Worm (Caenorhabditis elegans) whole organism, L2 larva: Measurements from ENCODE around the gene tbb-1.

Experiments
- C34F6.9 ChIP-seq: fragments of 150-350 bp; optimal IDR thresholded peaks from 2 replicates; lab custom pipeline; 2014; ENCODE audit warnings: missing biosample characterization, missing genetic modification characterization
- F13H6.1 ChIP-seq: sonication (generic microtip); optimal IDR thresholded peaks from 2 replicates; lab custom pipeline; 2016; ENCODE audit warnings: missing genetic modification characterization, missing compliant biosample characterization
- R02D3.7 ChIP-seq: fragments of 150-350 bp; optimal IDR thresholded peaks from 2 replicates; lab custom pipeline; 2014; ENCODE audit warnings: missing biosample characterization, missing genetic modification characterization
- Y55F3AM.14 ChIP-seq: fragments of 200-800 bp; sonication (Bioruptor generic); optimal IDR thresholded peaks from 2 replicates; lab custom pipeline; 2018; ENCODE audit warnings: mild to moderate bottlenecking, missing genetic modification characterization, missing compliant biosample characterization
- ZK546.5 ChIP-seq: sonication (generic microtip); optimal IDR thresholded peaks from 2 replicates; lab custom pipeline; 2017; ENCODE audit warnings: missing biosample characterization, missing genetic modification characterization
- alr-1 ChIP-seq: fragments of 150-350 bp; optimal IDR thresholded peaks from 2 replicates; lab custom pipeline; 2014; ENCODE audit warnings: missing biosample characterization, missing genetic modification characterization
- aly-2 ChIP-seq: fragments of 150-350 bp; optimal IDR thresholded peaks from 2 replicates; lab custom pipeline; 2014; ENCODE audit warnings: missing biosample characterization, missing genetic modification characterization
- ama-1 ChIP-seq: fragments of 150-350 bp; optimal IDR thresholded peaks from 2 replicates; lab custom pipeline; 2018; ENCODE audit warnings: inconsistent platforms
- blmp-1 ChIP-seq: sonication (generic microtip); optimal IDR thresholded peaks from 2 replicates; lab custom pipeline; 2017; ENCODE audit warnings: missing genetic modification characterization, mild to moderate bottlenecking, missing compliant biosample characterization, antibody characterized with exemption, moderate library complexity; ENCODE audit not compliant: insufficient read depth
- ceh-16 ChIP-seq: fragments of 150-350 bp; optimal IDR thresholded peaks from 2 replicates; lab custom pipeline; 2014; ENCODE audit warnings: missing biosample characterization, missing genetic modification characterization
- ceh-82 ChIP-seq: fragments of 150-350 bp; optimal IDR thresholded peaks from 2 replicates; lab custom pipeline; 2014; ENCODE audit warnings: missing biosample characterization, missing genetic modification characterization
- crh-2 ChIP-seq: sonication (generic microtip); optimal IDR thresholded peaks from 2 replicates; lab custom pipeline; 2017; ENCODE audit warnings: missing biosample characterization, missing genetic modification characterization
- dmd-4 ChIP-seq: sonication (generic microtip); optimal IDR thresholded peaks from 2 replicates; lab custom pipeline; 2017; ENCODE audit warnings: missing biosample characterization, missing genetic modification characterization
- egl-27 ChIP-seq: sonication (generic microtip); optimal IDR thresholded peaks from 3 replicates; lab custom pipeline; 2017; ENCODE audit warnings: missing biosample characterization, missing genetic modification reagents, missing genetic modification characterization
- elt-1 ChIP-seq: fragments of 150-350 bp; optimal IDR thresholded peaks from 2 replicates; lab custom pipeline; 2014; ENCODE audit warnings: missing biosample characterization, missing genetic modification characterization
- elt-3 ChIP-seq: sonication (generic microtip); optimal IDR thresholded peaks from 2 replicates; lab custom pipeline; 2017; ENCODE audit warnings: missing biosample characterization, missing genetic modification characterization
- fos-1 ChIP-seq: fragments of 150-350 bp; optimal IDR thresholded peaks from 2 replicates; lab custom pipeline; 2014; ENCODE audit warnings: missing biosample characterization, missing genetic modification characterization
- gmeb-1 ChIP-seq: fragments of 150-350 bp; optimal IDR thresholded peaks from 2 replicates; lab custom pipeline; 2014; ENCODE audit warnings: missing biosample characterization, missing genetic modification characterization
- lin-11 ChIP-seq: fragments of 150-350 bp; sonication (generic microtip); optimal IDR thresholded peaks from 2 replicates; lab custom pipeline; 2014; ENCODE audit warnings: missing biosample characterization, missing genetic modification characterization, inconsistent platforms, mixed read lengths
- lin-13 ChIP-seq: fragments of 150-350 bp; optimal IDR thresholded peaks from 2 replicates; lab custom pipeline; 2014; ENCODE audit warnings: missing biosample characterization, missing genetic modification reagents, missing genetic modification characterization
- lin-39 ChIP-seq: fragments of 150-350 bp; optimal IDR thresholded peaks from 2 replicates; lab custom pipeline; 2014; ENCODE audit warnings: missing biosample characterization, missing genetic modification reagents, missing genetic modification characterization
- lsy-2 ChIP-seq, 2 experiments: fragments of 150-350 bp in 1 of 2; sonication (generic microtip) in 1 of 2; optimal IDR thresholded peaks; 2 replicates each; lab custom pipeline; 2014 to 2017; ENCODE audit warnings: missing biosample characterization in 2 of 2, missing genetic modification characterization in 2 of 2
- mab-5 ChIP-seq: fragments of 150-350 bp; optimal IDR thresholded peaks from 2 replicates; lab custom pipeline; 2014; ENCODE audit warnings: missing biosample characterization, missing genetic modification characterization
- mbf-1 ChIP-seq: sonication (generic microtip); optimal IDR thresholded peaks from 2 replicates; lab custom pipeline; 2017; ENCODE audit warnings: missing biosample characterization, missing genetic modification characterization
- mdl-1 ChIP-seq, 2 experiments: fragments of 150-350 bp in 1 of 2; sonication (generic microtip) in 1 of 2; optimal IDR thresholded peaks; 2 replicates each; lab custom pipeline; 2017; ENCODE audit warnings: missing biosample characterization in 2 of 2, missing genetic modification characterization in 2 of 2
- nhr-10 ChIP-seq: sonication (generic microtip); optimal IDR thresholded peaks from 2 replicates; lab custom pipeline; 2017; ENCODE audit warnings: missing biosample characterization, missing genetic modification characterization
- nhr-11 ChIP-seq: fragments of 150-350 bp; optimal IDR thresholded peaks from 2 replicates; lab custom pipeline; 2014; ENCODE audit warnings: missing biosample characterization, missing genetic modification characterization
- nhr-12 ChIP-seq: fragments of 150-350 bp; optimal IDR thresholded peaks from 2 replicates; lab custom pipeline; 2014; ENCODE audit warnings: missing biosample characterization, missing genetic modification characterization
- nhr-129 ChIP-seq: fragments of 150-350 bp; optimal IDR thresholded peaks from 2 replicates; lab custom pipeline; 2014; ENCODE audit warnings: missing biosample characterization, missing genetic modification characterization
- nhr-21 ChIP-seq: fragments of 150-350 bp; optimal IDR thresholded peaks from 2 replicates; lab custom pipeline; 2014; ENCODE audit warnings: missing biosample characterization, missing genetic modification characterization
- nhr-23 ChIP-seq: fragments of 150-350 bp; optimal IDR thresholded peaks from 2 replicates; lab custom pipeline; 2014; ENCODE audit warnings: missing biosample characterization, missing genetic modification reagents, missing genetic modification characterization
- nhr-237 ChIP-seq: fragments of 150-350 bp; optimal IDR thresholded peaks from 2 replicates; lab custom pipeline; 2014; ENCODE audit warnings: missing biosample characterization, missing genetic modification characterization
- nhr-25 ChIP-seq: fragments of 150-350 bp; sonication (generic microtip); optimal IDR thresholded peaks from 3 replicates; lab custom pipeline; 2014; ENCODE audit warnings: missing biosample characterization, missing genetic modification characterization
- nhr-6 ChIP-seq: fragments of 150-350 bp; optimal IDR thresholded peaks from 2 replicates; lab custom pipeline; 2014; ENCODE audit warnings: missing biosample characterization, missing genetic modification characterization
- nhr-77 ChIP-seq: fragments of 150-350 bp; optimal IDR thresholded peaks from 2 replicates; lab custom pipeline; 2014; ENCODE audit warnings: missing biosample characterization, missing genetic modification characterization
- peb-1 ChIP-seq: fragments of 150-350 bp; optimal IDR thresholded peaks from 2 replicates; lab custom pipeline; 2014; ENCODE audit warnings: missing biosample characterization, missing genetic modification characterization
- sem-4 ChIP-seq: fragments of 150-350 bp; optimal IDR thresholded peaks from 2 replicates; lab custom pipeline; 2014; ENCODE audit warnings: missing biosample characterization, missing genetic modification reagents, missing genetic modification characterization
- skn-1 ChIP-seq: sonication (generic microtip); optimal IDR thresholded peaks from 2 replicates; lab custom pipeline; 2017; ENCODE audit warnings: missing biosample characterization, missing genetic modification characterization
- sma-3 ChIP-seq: sonication (generic microtip); optimal IDR thresholded peaks from 2 replicates; lab custom pipeline; 2016; ENCODE audit warnings: missing genetic modification reagents, missing genetic modification characterization, missing compliant biosample characterization
- sma-9 ChIP-seq, 2 experiments: fragments of 150-350 bp in 1 of 2; sonication (generic microtip) in 1 of 2; optimal IDR thresholded peaks; 2 replicates each; lab custom pipeline; 2014 to 2016; ENCODE audit warnings: missing genetic modification characterization in 2 of 2, mild to moderate bottlenecking in 1 of 2, missing biosample characterization in 1 of 2, missing compliant biosample characterization in 1 of 2, missing genetic modification reagents in 1 of 2, moderate library complexity in 1 of 2
- snpc-4 ChIP-seq: fragments of 150-350 bp; optimal IDR thresholded peaks from 2 replicates; lab custom pipeline; 2014; ENCODE audit warnings: missing biosample characterization, missing genetic modification characterization
- unc-39 ChIP-seq: fragments of 150-350 bp; optimal IDR thresholded peaks from 2 replicates; lab custom pipeline; 2014; ENCODE audit warnings: missing biosample characterization, missing genetic modification characterization
- unc-55 ChIP-seq: fragments of 150-350 bp; sonication (generic microtip); optimal IDR thresholded peaks from 3 replicates; lab custom pipeline; 2014; ENCODE audit warnings: missing biosample characterization, missing genetic modification reagents, missing genetic modification characterization
- unc-62 ChIP-seq: fragments of 150-350 bp; optimal IDR thresholded peaks from 2 replicates; lab custom pipeline; 2014; ENCODE audit warnings: missing biosample characterization, missing genetic modification reagents, missing genetic modification characterization
- zag-1 ChIP-seq: fragments of 150-350 bp; optimal IDR thresholded peaks from 2 replicates; lab custom pipeline; 2014; ENCODE audit warnings: missing biosample characterization, missing genetic modification characterization
- ztf-1 ChIP-seq: fragments of 200-800 bp; sonication (Bioruptor generic); conservative IDR thresholded peaks from 2 replicates; pipeline ENCODE4 v1.3.6; 2022; ENCODE audit warnings: missing genetic modification characterization, missing compliant biosample characterization
- ztf-11 ChIP-seq: sonication (generic microtip); optimal IDR thresholded peaks from 2 replicates; lab custom pipeline; 2017; ENCODE audit warnings: missing biosample characterization, missing genetic modification characterization
- ztf-4 ChIP-seq: fragments of 150-350 bp; optimal IDR thresholded peaks from 2 replicates; lab custom pipeline; 2014; ENCODE audit warnings: missing biosample characterization, missing genetic modification characterization

The tbb-1 gene

DNA sequence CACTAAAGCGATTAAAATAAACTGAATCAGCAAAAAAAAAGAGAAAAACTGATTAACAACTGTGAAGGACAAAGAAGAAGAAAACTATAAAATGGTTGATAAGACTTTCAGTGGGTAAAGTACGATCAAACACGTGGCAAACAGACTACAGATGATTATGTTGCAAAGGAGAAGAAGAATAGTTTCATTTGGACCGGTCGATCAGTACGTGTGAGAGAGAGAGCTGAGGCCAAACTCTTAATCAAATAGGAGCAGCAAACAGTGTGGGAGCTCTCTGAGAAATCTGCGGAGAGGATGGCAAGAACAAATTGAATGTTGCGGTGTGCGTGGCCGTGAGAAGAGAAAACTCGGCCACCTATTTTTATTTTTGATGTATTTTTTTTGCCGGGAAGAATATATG is 23.2 kb downstream of the tbb-1 start:
- no peak for TF ChIP-seq ztf-4 (tag; lab: Kevin White, UChicago)
- no peak for TF ChIP-seq egl-27
- TF ChIP-seq gmeb-1 (tag; lab: Kevin White, UChicago), result peak; percentile 9
- no peak for TF ChIP-seq nhr-21 (tag; lab: Kevin White, UChicago)
- TF ChIP-seq mbf-1 (tag; lab: Kevin White, UChicago), result no peak
- no peak for TF ChIP-seq nhr-23 (tag; lab: Kevin White, UChicago)
- no peak for TF ChIP-seq lsy-2 (tag; optimal IDR thresholded peaks at IDR 0.05; lab: Kevin White, UChicago)
- TF ChIP-seq mab-5 (tag; lab: Kevin White, UChicago), result no peak
- TF ChIP-seq unc-62 (GFP tag; lab: Kevin White, UChicago), result no peak
- no peak for TF ChIP-seq alr-1 (tag; lab: Kevin White, UChicago)
- no peak for TF ChIP-seq nhr-12 (tag; lab: Kevin White, UChicago)
- TF ChIP-seq nhr-11 (tag; lab: Kevin White, UChicago), result no peak
- TF ChIP-seq lin-39, result no peak
- peak; percentile 58 for TF ChIP-seq nhr-25 (tag; lab: Kevin White, UChicago)
- no peak for TF ChIP-seq unc-55 (GFP tag; lab: Kevin White, UChicago)
- no peak for TF ChIP-seq peb-1 (tag; lab: Kevin White, UChicago)
- no peak for TF ChIP-seq unc-39
- no peak for TF ChIP-seq ceh-16
- no peak for TF ChIP-seq R02D3.7 (tag; lab: Kevin White, UChicago)
- no peak for TF ChIP-seq nhr-77
- peak; percentile 52 for TF ChIP-seq sma-3 (GFP tag; lab: Kevin White, UChicago)
- no peak for TF ChIP-seq aly-2 (tag; lab: Kevin White, UChicago)
- no peak for TF ChIP-seq Y55F3AM.14
- TF ChIP-seq blmp-1 (tag; lab: Kevin White, UChicago), result peak; percentile 55
- no peak for TF ChIP-seq lin-11 (tag; lab: Kevin White, UChicago)
- TF ChIP-seq lin-13 (GFP tag; lab: Kevin White, UChicago), result peak; percentile 5
- no peak for TF ChIP-seq skn-1 (tag; lab: Kevin White, UChicago)
- no peak for TF ChIP-seq ztf-11
- no peak for TF ChIP-seq ztf-1 (GFP tag; lab: Robert Waterston, UW)
- peak; percentile 20 for TF ChIP-seq nhr-129
- no peak for TF ChIP-seq nhr-237 (tag; lab: Kevin White, UChicago)
- no peak for TF ChIP-seq elt-1 (tag; lab: Kevin White, UChicago)
- peak; percentile 61 for TF ChIP-seq fos-1 (tag; lab: Kevin White, UChicago)
- no peak for TF ChIP-seq ZK546.5
- peak; percentile 81 for TF ChIP-seq sma-9 (GFP tag; optimal IDR thresholded peaks at IDR 0.05; lab: Kevin White, UChicago)
- TF ChIP-seq sma-9 (tag; optimal IDR thresholded peaks at IDR 0.05; lab: Kevin White, UChicago), result no peak
- TF ChIP-seq dmd-4 (tag; lab: Kevin White, UChicago), result no peak
- TF ChIP-seq ama-1 (lab: Kevin White, UChicago), result no peak
- TF ChIP-seq zag-1, result no peak
- TF ChIP-seq sem-4 (tag; lab: Kevin White, UChicago), result no peak
- TF ChIP-seq nhr-6 (tag; lab: Kevin White, UChicago), result no peak
- no peak for TF ChIP-seq elt-3 (tag; lab: Kevin White, UChicago)
- TF ChIP-seq nhr-10 (tag; lab: Kevin White, UChicago), result no peak
- peak; percentile 50 for TF ChIP-seq F13H6.1 (tag; lab: Kevin White, UChicago)
- no peak for TF ChIP-seq ceh-82 (tag; lab: Kevin White, UChicago)
- TF ChIP-seq mdl-1 (tag; optimal IDR thresholded peaks at IDR 0.05; lab: Kevin White, UChicago), result no peak
- TF ChIP-seq snpc-4 (tag; lab: Kevin White, UChicago), result no peak
- peak; percentile 94 for TF ChIP-seq crh-2 (tag; lab: Kevin White, UChicago)
- TF ChIP-seq C34F6.9, result no peak
